Fruit fly (Drosophila melanogaster) whole organism, embryonic: ENCODE results near the gene Polr1H.

Experiments
- Atf-2 ChIP-seq: fragments of 200-800 bp; sonication (Bioruptor generic); optimal IDR thresholded peaks from 2 replicates; lab custom pipeline; 2016; ENCODE audit warnings: missing biosample characterization, missing genetic modification characterization
- Blimp-1 ChIP-seq: fragments of 200-800 bp; sonication (Bioruptor generic); optimal IDR thresholded peaks from 3 replicates; lab custom pipeline; 2018; ENCODE audit warnings: missing biosample characterization, missing genetic modification characterization, mild to moderate bottlenecking, moderate library complexity, missing genetic modification reagents
- CG10431 ChIP-seq: fragments of 200-800 bp; sonication (Bioruptor generic); optimal IDR thresholded peaks from 3 replicates; lab custom pipeline; 2018; ENCODE audit warnings: missing biosample characterization, mild to moderate bottlenecking, missing genetic modification characterization
- CG11504 ChIP-seq: fragments of 200-800 bp; sonication (Bioruptor generic); optimal IDR thresholded peaks from 3 replicates; lab custom pipeline; 2019; ENCODE audit warnings: missing biosample characterization, mild to moderate bottlenecking, missing genetic modification characterization, moderate library complexity
- CG11560 ChIP-seq: fragments of 200-800 bp; sonication (Bioruptor generic); IDR thresholded peaks from 3 replicates; pipeline ENCODE4 v1.3.6; 2022; ENCODE audit warnings: missing biosample characterization, missing genetic modification characterization
- CG15011 ChIP-seq: fragments of 200-800 bp; sonication (Bioruptor generic); optimal IDR thresholded peaks from 3 replicates; lab custom pipeline; 2018; ENCODE audit warnings: missing biosample characterization, mild to moderate bottlenecking, missing genetic modification characterization
- CG15479 ChIP-seq: fragments of 200-800 bp; sonication (Bioruptor generic); optimal IDR thresholded peaks from 3 replicates; lab custom pipeline; 2019; ENCODE audit warnings: missing biosample characterization, mild to moderate bottlenecking, missing genetic modification characterization, moderate library complexity
- CG15601 ChIP-seq: fragments of 200-800 bp; sonication (Bioruptor generic); optimal IDR thresholded peaks from 3 replicates; lab custom pipeline; 2019; ENCODE audit warnings: missing biosample characterization, mild to moderate bottlenecking, missing genetic modification characterization, moderate library complexity
- CG15696 ChIP-seq: fragments of 200-800 bp; sonication (Bioruptor generic); optimal IDR thresholded peaks from 2 replicates; lab custom pipeline; 2019; ENCODE audit warnings: missing biosample characterization, mild to moderate bottlenecking, missing genetic modification characterization, moderate library complexity
- CG18599 ChIP-seq: fragments of 200-800 bp; sonication (Bioruptor generic); optimal IDR thresholded peaks from 3 replicates; lab custom pipeline; 2017; ENCODE audit warnings: missing biosample characterization, missing genetic modification characterization, mild to moderate bottlenecking, moderate library complexity, missing genetic modification reagents
- CG2199 ChIP-seq: fragments of 200-800 bp; sonication (Bioruptor generic); IDR thresholded peaks from 3 replicates; pipeline ENCODE4 v1.3.6; 2022; ENCODE audit warnings: missing biosample characterization, missing genetic modification characterization
- CG2678 ChIP-seq: fragments of 200-800 bp; sonication (Bioruptor generic); optimal IDR thresholded peaks from 3 replicates; lab custom pipeline; 2019; ENCODE audit warnings: missing biosample characterization, mild to moderate bottlenecking, missing genetic modification characterization, moderate library complexity
- CG3281 ChIP-seq: fragments of 200-800 bp; sonication (Bioruptor generic); optimal IDR thresholded peaks from 3 replicates; lab custom pipeline; 2017; ENCODE audit warnings: missing biosample characterization, mild to moderate bottlenecking, missing genetic modification characterization
- CG34376 ChIP-seq: fragments of 200-800 bp; sonication (Bioruptor generic); optimal IDR thresholded peaks from 2 replicates; lab custom pipeline; 2018; ENCODE audit warnings: missing biosample characterization, mild to moderate bottlenecking, missing genetic modification characterization
- CG4730 ChIP-seq: fragments of 200-800 bp; sonication (Bioruptor generic); IDR thresholded peaks from 2 replicates; pipeline ENCODE4 v1.3.6; 2022; ENCODE audit warnings: missing biosample characterization, missing genetic modification characterization
- CG6765 ChIP-seq: fragments of 200-800 bp; sonication (Bioruptor generic); optimal IDR thresholded peaks from 3 replicates; lab custom pipeline; 2017; ENCODE audit warnings: missing biosample characterization, mild to moderate bottlenecking, missing genetic modification characterization
- CG7556 ChIP-seq: fragments of 200-800 bp; sonication (Bioruptor generic); optimal IDR thresholded peaks from 2 replicates; lab custom pipeline; 2017; ENCODE audit warnings: missing biosample characterization, mild to moderate bottlenecking, missing genetic modification characterization
- CG7839 ChIP-seq: fragments of 200-800 bp; sonication (Bioruptor generic); optimal IDR thresholded peaks from 3 replicates; lab custom pipeline; 2018; ENCODE audit warnings: missing biosample characterization, mild to moderate bottlenecking, missing genetic modification characterization, moderate library complexity
- CG8388 ChIP-seq: fragments of 200-800 bp; sonication (Bioruptor generic); optimal IDR thresholded peaks from 2 replicates; lab custom pipeline; 2019; ENCODE audit warnings: missing biosample characterization, mild to moderate bottlenecking, missing genetic modification characterization, moderate library complexity
- Dek ChIP-seq: fragments of 200-800 bp; sonication (Bioruptor generic); optimal IDR thresholded peaks from 3 replicates; lab custom pipeline; 2019; ENCODE audit warnings: missing biosample characterization, mild to moderate bottlenecking, missing genetic modification characterization, moderate library complexity
- Eip74EF ChIP-seq, 2 experiments: fragments of 200-800 bp in 1 of 2; fragments of >200 bp in 1 of 2; sonication (Bioruptor generic) in 1 of 2; optimal IDR thresholded peaks; 2 replicates each; lab custom pipeline; 2017 to 2019; ENCODE audit warnings: missing biosample characterization in 2 of 2, missing genetic modification characterization in 2 of 2, mild to moderate bottlenecking in 1 of 2, moderate library complexity in 1 of 2
- Ets65A ChIP-seq: fragments of 200-800 bp; sonication (Bioruptor generic); peaks from one replicate; lab custom pipeline; 2016; ENCODE audit warnings: missing biosample characterization, missing genetic modification characterization
- GATAe ChIP-seq: fragments of 200-800 bp; sonication (Bioruptor generic); conservative IDR thresholded peaks from 2 replicates; pipeline ENCODE4 v1.3.6; 2022; ENCODE audit warnings: missing biosample characterization, missing genetic modification characterization
- Hey ChIP-seq: fragments of 200-800 bp; sonication (Bioruptor generic); optimal IDR thresholded peaks from 3 replicates; lab custom pipeline; 2018; ENCODE audit warnings: missing biosample characterization, mild to moderate bottlenecking, missing genetic modification characterization
- MBD-R2 ChIP-seq: fragments of 200-800 bp; sonication (Bioruptor generic); IDR thresholded peaks from 2 replicates; pipeline ENCODE4 v1.3.6; 2022; ENCODE audit warnings: missing biosample characterization, missing genetic modification characterization
- Pdp1 ChIP-seq, 2 experiments: fragments of 200-800 bp; sonication (Bioruptor generic); optimal IDR thresholded peaks; 3 replicates each; lab custom pipeline; 2016; ENCODE audit warnings: missing biosample characterization in 2 of 2, missing genetic modification characterization in 2 of 2, mild to moderate bottlenecking in 1 of 2, moderate library complexity in 1 of 2
- cwo ChIP-seq: fragments of 200-800 bp; sonication (Bioruptor generic); optimal IDR thresholded peaks from 3 replicates; lab custom pipeline; 2017; ENCODE audit warnings: missing biosample characterization, missing genetic modification characterization, mild to moderate bottlenecking, moderate library complexity, missing genetic modification reagents
- exex ChIP-seq: fragments of 200-800 bp; sonication (Bioruptor generic); optimal IDR thresholded peaks from 4 replicates; lab custom pipeline; 2018; ENCODE audit warnings: missing biosample characterization, mild to moderate bottlenecking, missing genetic modification characterization, moderate library complexity
- fru ChIP-seq: fragments of >200 bp; optimal IDR thresholded peaks from 2 replicates; lab custom pipeline; 2017
- grn ChIP-seq: fragments of 200-800 bp; sonication (Bioruptor generic); optimal IDR thresholded peaks from 3 replicates; lab custom pipeline; 2017; ENCODE audit warnings: missing biosample characterization, missing genetic modification characterization
- gsb ChIP-seq: fragments of 200-800 bp; sonication (Bioruptor generic); IDR thresholded peaks from 2 replicates; pipeline ENCODE4 v1.3.6; 2022; ENCODE audit warnings: missing biosample characterization, missing genetic modification characterization
- mirr ChIP-seq: fragments of 200-800 bp; sonication (Bioruptor generic); optimal IDR thresholded peaks from 3 replicates; lab custom pipeline; 2018; ENCODE audit warnings: missing biosample characterization, mild to moderate bottlenecking, missing genetic modification characterization
- peb ChIP-seq: fragments of 200-800 bp; sonication (Bioruptor generic); IDR thresholded peaks from 2 replicates; pipeline ENCODE4 v1.3.6; 2022; ENCODE audit warnings: missing biosample characterization, missing genetic modification characterization
- pfk ChIP-seq: fragments of 200-800 bp; sonication (Bioruptor generic); optimal IDR thresholded peaks from 2 replicates; lab custom pipeline; 2018; ENCODE audit warnings: missing biosample characterization, mild to moderate bottlenecking, missing genetic modification characterization, moderate library complexity
- pzg ChIP-seq: fragments of 200-800 bp; sonication (Bioruptor generic); optimal IDR thresholded peaks from 3 replicates; lab custom pipeline; 2018; ENCODE audit warnings: missing biosample characterization, mild to moderate bottlenecking, missing genetic modification characterization, moderate library complexity
- row ChIP-seq: fragments of 200-800 bp; sonication (Bioruptor generic); IDR thresholded peaks from 3 replicates; pipeline ENCODE4 v1.3.6; 2022; ENCODE audit warnings: missing biosample characterization, missing genetic modification characterization
- sd ChIP-seq: fragments of 200-800 bp; sonication (Bioruptor generic); optimal IDR thresholded peaks from 3 replicates; lab custom pipeline; 2018; ENCODE audit warnings: missing biosample characterization, mild to moderate bottlenecking, missing genetic modification characterization, moderate library complexity
- sens-2 ChIP-seq: fragments of 200-800 bp; sonication (Bioruptor generic); IDR thresholded peaks from 2 replicates; pipeline ENCODE4 v1.3.6; 2022; ENCODE audit warnings: missing biosample characterization, missing genetic modification characterization
- shn ChIP-seq: fragments of 200-800 bp; sonication (Bioruptor generic); optimal IDR thresholded peaks from 3 replicates; lab custom pipeline; 2016; ENCODE audit warnings: missing biosample characterization, missing genetic modification characterization
- sug ChIP-seq: fragments of 200-800 bp; optimal IDR thresholded peaks from 2 replicates; lab custom pipeline; 2019; ENCODE audit warnings: missing biosample characterization, mild to moderate bottlenecking, missing genetic modification characterization, moderate library complexity
- vfl ChIP-seq: fragments of 200-800 bp; sonication (Bioruptor generic); optimal IDR thresholded peaks from 2 replicates; lab custom pipeline; 2016; ENCODE audit warnings: missing biosample characterization, missing genetic modification characterization
- zfh1 ChIP-seq: fragments of 200-800 bp; sonication (Bioruptor generic); IDR thresholded peaks from 3 replicates; pipeline ENCODE4 v1.3.6; 2022; ENCODE audit warnings: missing biosample characterization, missing genetic modification characterization
- zfh2 ChIP-seq: fragments of 200-800 bp; sonication (Bioruptor generic); optimal IDR thresholded peaks from 2 replicates; lab custom pipeline; 2016; ENCODE audit warnings: missing biosample characterization, missing genetic modification characterization

The Polr1H gene

DNA sequence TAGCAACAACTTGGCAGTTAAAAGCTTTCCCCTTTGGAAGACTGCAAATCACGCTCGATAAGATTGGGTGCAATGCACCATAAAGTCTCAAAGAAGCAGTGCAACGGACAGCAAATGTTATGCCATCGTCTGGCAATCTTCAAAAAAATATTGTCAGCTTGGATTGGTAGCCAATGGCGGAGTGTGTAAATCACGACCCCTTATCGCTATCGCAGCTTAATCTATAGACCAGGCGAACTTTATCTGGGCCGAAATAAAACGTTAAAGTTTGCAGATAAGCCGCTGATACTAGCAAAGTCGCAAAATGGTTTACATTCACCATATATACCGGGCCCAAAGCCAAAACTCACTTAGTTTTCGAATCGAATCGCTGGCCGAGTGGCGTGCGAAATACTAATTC, 23.7 kb downstream of the Polr1H start, which contains the start of gene CG31198 (continued):
- no peak for TF ChIP-seq pzg (GFP tag; lab: Kevin White, UChicago)
- TF ChIP-seq vfl (GFP tag; lab: Kevin White, UChicago): no peak
- no peak for TF ChIP-seq Atf-2 (GFP tag; lab: Kevin White, UChicago)
- TF ChIP-seq GATAe (GFP tag; lab: Robert Waterston, UW): peak; percentile 74
- no peak for TF ChIP-seq CG11504 (tag; lab: Kevin White, UChicago)
- TF ChIP-seq CG15011 (GFP tag; lab: Kevin White, UChicago): no peak
- no peak for TF ChIP-seq Dek (tag; lab: Kevin White, UChicago)
- TF ChIP-seq shn (GFP tag; lab: Kevin White, UChicago): no peak
- TF ChIP-seq CG15601: no peak
- TF ChIP-seq CG15479 (GFP tag; lab: Kevin White, UChicago): no peak
- peak; percentile 86 for TF ChIP-seq Hey (tag; lab: Kevin White, UChicago)
- no peak for TF ChIP-seq row (GFP tag; lab: Robert Waterston, UW)
- TF ChIP-seq zfh1: no peak
- no peak for TF ChIP-seq CG4730
- TF ChIP-seq Blimp-1: no peak
- TF ChIP-seq gsb (GFP tag; lab: Robert Waterston, UW): no peak
- peak; percentile 62; the same call in 1 of the 2 replicates for TF ChIP-seq sens-2 (GFP tag; lab: Robert Waterston, UW)
- no peak for TF ChIP-seq pfk

DNA sequence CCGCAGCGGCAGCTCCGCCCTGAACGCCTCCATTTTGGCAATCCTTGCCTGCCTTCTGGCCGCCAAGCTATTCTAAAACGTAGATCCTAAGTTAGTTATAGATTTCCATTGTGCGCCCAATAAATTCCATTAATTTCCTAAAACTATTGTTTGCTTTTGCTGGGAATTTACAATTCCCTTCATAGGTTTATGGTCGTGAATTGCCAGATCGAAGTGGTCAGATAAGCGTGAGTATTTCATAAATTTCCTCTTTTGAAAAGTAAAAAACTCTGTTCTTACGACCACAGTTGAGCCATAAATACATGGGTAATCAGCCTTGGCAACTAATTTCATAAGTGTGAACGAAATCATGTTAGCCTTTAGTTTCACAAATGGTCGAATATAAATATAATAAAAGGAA, 24.5 kb downstream of the Polr1H start:
- TF ChIP-seq exex (peak; percentile 42), CG15696 (tag; lab: Kevin White, UChicago) (no peak), CG34376 (GFP tag; lab: Kevin White, UChicago) (peak; percentile 46), CG6765 (no peak), sd (tag; lab: Kevin White, UChicago) (peak; percentile 82), CG2199 (GFP tag; lab: Robert Waterston, UW) (0 out of 3 replicates have a peak, but pooled peaks have one; percentile 3), Ets65A (GFP tag; lab: Kevin White, UChicago) (peak; percentile 17), Eip74EF (GFP tag; optimal IDR thresholded peaks at IDR 0.05; lab: Kevin White, UChicago) (no peak), sug (peak; percentile 41)
- TF ChIP-seq, all 482 proteins: peak for 6

DNA sequence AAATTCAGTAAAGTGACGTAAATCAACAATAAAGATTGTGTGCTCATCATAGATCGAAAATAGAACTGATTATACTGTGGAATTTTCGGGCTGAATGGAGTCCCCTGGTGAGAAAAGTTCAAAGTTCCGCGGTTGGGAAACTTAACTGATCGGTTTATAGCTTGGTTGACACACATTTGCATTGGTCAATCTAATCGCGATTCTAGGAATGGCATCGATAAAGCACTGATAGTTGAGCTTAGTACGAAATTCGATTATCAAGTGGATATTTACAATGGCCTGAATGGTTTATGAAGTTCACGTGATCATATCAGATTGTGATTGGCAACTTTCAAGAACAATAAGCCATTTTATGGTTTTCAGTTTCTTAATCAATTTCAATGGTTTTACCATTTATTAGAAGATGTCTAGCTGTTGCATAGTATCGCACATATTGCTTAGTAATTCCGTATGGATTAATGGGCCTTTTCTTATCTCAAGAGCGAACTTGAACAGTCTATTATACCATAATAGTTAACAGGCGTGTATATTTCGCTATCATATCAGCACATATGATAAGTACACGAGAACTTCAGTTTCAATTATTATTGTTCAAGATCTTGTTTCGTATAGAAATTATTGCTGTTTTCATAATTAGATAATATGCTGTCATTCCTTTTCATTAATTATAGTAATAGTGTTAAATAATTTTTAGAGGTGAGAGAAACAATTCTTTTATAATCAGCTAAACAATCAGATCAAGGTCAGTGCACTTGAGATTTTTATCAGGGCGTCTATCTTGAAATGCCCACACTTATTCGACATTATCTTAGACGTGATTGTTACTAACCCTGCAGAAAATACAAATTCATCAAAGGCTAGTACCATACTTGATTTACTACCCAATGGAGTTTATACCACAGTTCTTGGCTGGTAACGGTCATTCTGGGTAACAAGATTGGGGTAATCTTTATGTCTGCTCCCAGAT, 28.4 kb downstream of the Polr1H start, which contains the start of gene CG31233:
CG31233 (plus strand) TSS at position 900 of the 967 bp plus-strand sequence.
- TF ChIP-seq CG3281 (GFP tag; lab: Kevin White, UChicago) (peak; percentile 10), cwo (peak; percentile 76), grn (peak; percentile 71), sd (tag; lab: Kevin White, UChicago) (peak; percentile 72), GATAe (GFP tag; lab: Robert Waterston, UW) (peak; percentile 35; the same call in 1 of the 2 replicates), fru (no peak), CG7839 (tag; lab: Kevin White, UChicago) (no peak), MBD-R2 (GFP tag; lab: Robert Waterston, UW) (no peak), Pdp1 (GFP tag; optimal IDR thresholded peaks at IDR 0.05; lab: Kevin White, UChicago) (peak in 1 of 2 experiments; percentile 39), exex (peak; percentile 93), CG2678 (tag; lab: Kevin White, UChicago) (peak; percentile 4), CG7556 (GFP tag; lab: Kevin White, UChicago) (no peak), CG18599 (GFP tag; lab: Kevin White, UChicago) (peak; percentile 4), mirr (GFP tag; lab: Kevin White, UChicago) (peak; percentile 56), peb (GFP tag; lab: Robert Waterston, UW) (no peak), CG34376 (GFP tag; lab: Kevin White, UChicago) (peak; percentile 95), zfh2 (GFP tag; lab: Kevin White, UChicago) (no peak), CG11560 (tag; lab: Robert Waterston, UW) (no peak), CG10431 (no peak), CG8388 (no peak), sug (peak; percentile 76)
